Worm (Caenorhabditis elegans): ENCODE measurements around the gene C29F9.9.

- TF ChIP-seq ama-1 (optimal IDR thresholded peaks at IDR 0.05) (no peak), aly-1 (tag; optimal IDR thresholded peaks at IDR 0.05) (no peak), ets-7 (tag; optimal IDR thresholded peaks at IDR 0.05) (no peak)
These were observed 6.5 kb downstream of the C29F9.9 start for ce11 chrIII:92247-92646.
